Worm (Caenorhabditis elegans): ENCODE results near the gene acd-3.

DNA sequence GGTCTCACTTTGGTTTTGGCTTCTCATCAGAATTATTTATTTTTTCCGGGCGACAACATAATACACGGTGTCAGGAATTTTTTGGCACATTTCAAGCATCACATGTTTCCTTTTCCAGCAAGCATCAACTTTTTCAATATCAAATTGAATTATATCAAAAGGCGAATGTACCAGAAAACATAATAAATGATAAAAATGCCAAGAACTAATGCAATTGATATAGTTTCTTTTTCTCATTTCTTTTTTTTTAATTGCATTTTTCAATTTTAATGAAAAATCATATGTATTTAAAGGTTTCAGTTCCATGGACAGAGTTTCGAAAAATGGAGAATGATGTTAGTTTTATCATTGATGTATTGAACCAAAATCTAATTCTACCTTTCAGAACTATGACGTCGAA is 17.5 kb upstream of the acd-3 start, which contains the start of gene dpf-2:
- TF ChIP-seq flt-1 (GFP tag; IDR thresholded peaks at IDR 0.05), result no peak
- TF ChIP-seq ama-1 (optimal IDR thresholded peaks at IDR 0.05), result no peak
- TF ChIP-seq pes-1 (GFP tag; IDR thresholded peaks at IDR 0.05), result no peak
- TF ChIP-seq ets-7 (tag; optimal IDR thresholded peaks at IDR 0.05), result no peak
- TF ChIP-seq tbx-37 (GFP tag; conservative IDR thresholded peaks at IDR 0.05), result no peak
- TF ChIP-seq tbx-11 (GFP tag; IDR thresholded peaks at IDR 0.05), result no peak
- TF ChIP-seq F13C5.2 (tag; optimal IDR thresholded peaks at IDR 0.05), result no peak
- no peak for TF ChIP-seq ceh-13 (GFP tag; optimal IDR thresholded peaks at IDR 0.05)
- TF ChIP-seq B0310.2 (tag; optimal IDR thresholded peaks at IDR 0.05), result no peak
- TF ChIP-seq ceh-36 (tag; optimal IDR thresholded peaks at IDR 0.05), result no peak

All from whole organism, early embryonic.